Worm (Caenorhabditis elegans): ENCODE data around the gene C06B3.6.

ce11 chrV:13934545-13934944 lies 25.8 kb upstream of the C06B3.6 start, which contains the start of gene R10D12.1:
- TF ChIP-seq unc-62 (GFP tag; optimal IDR thresholded peaks at IDR 0.05) (no peak), unc-39 (tag; optimal IDR thresholded peaks at IDR 0.05) (no peak), pha-4 (tag; optimal IDR thresholded peaks at IDR 0.05) (no peak), lsy-2 (tag; optimal IDR thresholded peaks at IDR 0.05) (no peak)

Data from whole organism, mixed stage, embryonic.